Worm (Caenorhabditis elegans) whole organism, L3 larva: ENCODE measurements around the gene irld-27.

Source experiments
- R02D3.7 ChIP-seq: fragments of 150-350 bp; optimal IDR thresholded peaks from 2 replicates; lab custom pipeline; 2014; ENCODE audit warnings: missing biosample characterization, missing genetic modification characterization
- aly-2 ChIP-seq: fragments of 150-350 bp; optimal IDR thresholded peaks from 2 replicates; lab custom pipeline; 2014; ENCODE audit warnings: missing biosample characterization, missing genetic modification characterization
- ama-1 ChIP-seq: fragments of 150-350 bp; optimal IDR thresholded peaks from 2 replicates; lab custom pipeline; 2018
- ceh-16 ChIP-seq: sonication (generic microtip); optimal IDR thresholded peaks from 2 replicates; lab custom pipeline; 2017; ENCODE audit warnings: missing biosample characterization, missing genetic modification characterization
- ceh-28 ChIP-seq: fragments of 150-350 bp; optimal IDR thresholded peaks from 2 replicates; lab custom pipeline; 2014; ENCODE audit warnings: missing biosample characterization, missing genetic modification reagents, missing genetic modification characterization
- ceh-82 ChIP-seq: fragments of 150-350 bp; optimal IDR thresholded peaks from 2 replicates; lab custom pipeline; 2014; ENCODE audit warnings: missing biosample characterization, missing genetic modification characterization
- ceh-9 ChIP-seq: sonication (generic microtip); optimal IDR thresholded peaks from 2 replicates; lab custom pipeline; 2018; ENCODE audit warnings: missing biosample characterization, missing genetic modification characterization
- egl-5 ChIP-seq: fragments of 150-350 bp; optimal IDR thresholded peaks from 2 replicates; lab custom pipeline; 2017; ENCODE audit warnings: missing biosample characterization, missing genetic modification reagents, missing genetic modification characterization, inconsistent platforms
- elt-1 ChIP-seq: fragments of 150-350 bp; optimal IDR thresholded peaks from 2 replicates; lab custom pipeline; 2014; ENCODE audit warnings: missing biosample characterization, missing genetic modification characterization
- elt-2 ChIP-seq: sonication (generic microtip); optimal IDR thresholded peaks from 2 replicates; lab custom pipeline; 2016; ENCODE audit warnings: missing genetic modification reagents, mild to moderate bottlenecking, missing genetic modification characterization, missing compliant biosample characterization
- elt-3 ChIP-seq, 3 experiments: fragments of 150-350 bp in 1 of 3; sonication (generic microtip) in 2 of 3; optimal IDR thresholded peaks; 2 replicates in 2 of 3; 4 replicates in 1 of 3; lab custom pipeline; 2014 to 2017; ENCODE audit warnings: missing biosample characterization in 3 of 3, missing genetic modification characterization in 3 of 3
- fkh-10 ChIP-seq: sonication (generic microtip); optimal IDR thresholded peaks from 2 replicates; lab custom pipeline; 2017; ENCODE audit warnings: missing biosample characterization, missing genetic modification reagents, missing genetic modification characterization
- fkh-2 ChIP-seq: fragments of 150-350 bp; optimal IDR thresholded peaks from 2 replicates; lab custom pipeline; 2014; ENCODE audit warnings: missing biosample characterization, missing genetic modification reagents, missing genetic modification characterization
- fos-1 ChIP-seq: fragments of 150-350 bp; optimal IDR thresholded peaks from 2 replicates; lab custom pipeline; 2014; ENCODE audit warnings: missing biosample characterization, missing genetic modification characterization
- jun-1 ChIP-seq: fragments of 150-350 bp; optimal IDR thresholded peaks from 2 replicates; lab custom pipeline; 2014; ENCODE audit warnings: missing biosample characterization, missing genetic modification reagents, missing genetic modification characterization
- lin-15B ChIP-seq: fragments of 150-350 bp; optimal IDR thresholded peaks from 2 replicates; lab custom pipeline; 2014; ENCODE audit warnings: missing biosample characterization, missing genetic modification characterization
- lin-39 ChIP-seq: fragments of 150-350 bp; optimal IDR thresholded peaks from 2 replicates; lab custom pipeline; 2018; ENCODE audit warnings: missing biosample characterization, missing genetic modification reagents, missing genetic modification characterization
- lsy-12 ChIP-seq: sonication (generic microtip); optimal IDR thresholded peaks from 2 replicates; lab custom pipeline; 2016; ENCODE audit warnings: mild to moderate bottlenecking, missing genetic modification characterization, missing compliant biosample characterization
- mdl-1 ChIP-seq: fragments of 150-350 bp; optimal IDR thresholded peaks from 2 replicates; lab custom pipeline; 2014; ENCODE audit warnings: missing biosample characterization, missing genetic modification characterization
- nfya-1 ChIP-seq: sonication (generic microtip); optimal IDR thresholded peaks from 2 replicates; lab custom pipeline; 2017; ENCODE audit warnings: missing genetic modification characterization, mild to moderate bottlenecking, missing compliant biosample characterization, antibody characterized with exemption, moderate library complexity; ENCODE audit not compliant: insufficient read depth
- nhr-12 ChIP-seq: fragments of 150-350 bp; optimal IDR thresholded peaks from 2 replicates; lab custom pipeline; 2014; ENCODE audit warnings: missing biosample characterization, missing genetic modification characterization
- nhr-23 ChIP-seq: fragments of 150-350 bp; optimal IDR thresholded peaks from 2 replicates; lab custom pipeline; 2014; ENCODE audit warnings: missing biosample characterization, missing genetic modification reagents, missing genetic modification characterization
- nhr-237 ChIP-seq: fragments of 150-350 bp; optimal IDR thresholded peaks from 2 replicates; lab custom pipeline; 2014; ENCODE audit warnings: missing biosample characterization, missing genetic modification characterization
- nhr-25 ChIP-seq: sonication (generic microtip); optimal IDR thresholded peaks from 2 replicates; lab custom pipeline; 2017; ENCODE audit warnings: missing biosample characterization, missing genetic modification characterization
- nhr-28 ChIP-seq: fragments of 150-350 bp; optimal IDR thresholded peaks from 2 replicates; lab custom pipeline; 2014; ENCODE audit warnings: missing biosample characterization, missing genetic modification characterization
- nhr-76 ChIP-seq: fragments of 150-350 bp; sonication (generic microtip); optimal IDR thresholded peaks from 5 replicates; lab custom pipeline; 2014; ENCODE audit warnings: missing biosample characterization, missing genetic modification characterization
- nhr-77 ChIP-seq: fragments of 150-350 bp; optimal IDR thresholded peaks from 2 replicates; lab custom pipeline; 2014; ENCODE audit warnings: missing biosample characterization, missing genetic modification characterization
- pha-4 ChIP-seq: fragments of 150-350 bp; optimal IDR thresholded peaks from 2 replicates; lab custom pipeline; 2014; ENCODE audit warnings: missing biosample characterization, missing genetic modification reagents, missing genetic modification characterization
- pqm-1 ChIP-seq: fragments of 150-350 bp; optimal IDR thresholded peaks from 2 replicates; lab custom pipeline; 2017; ENCODE audit warnings: missing biosample characterization, missing genetic modification characterization, inconsistent platforms
- sea-2 ChIP-seq: fragments of 150-350 bp; sonication (generic microtip); optimal IDR thresholded peaks from 4 replicates; lab custom pipeline; 2014; ENCODE audit warnings: missing biosample characterization, missing genetic modification reagents, missing genetic modification characterization
- skn-1 ChIP-seq: fragments of 150-350 bp; optimal IDR thresholded peaks from 2 replicates; lab custom pipeline; 2014; ENCODE audit warnings: missing biosample characterization, missing genetic modification characterization
- snpc-4 ChIP-seq: fragments of 150-350 bp; optimal IDR thresholded peaks from 2 replicates; lab custom pipeline; 2014; ENCODE audit warnings: missing biosample characterization, missing genetic modification characterization
- tbx-2 ChIP-seq: sonication (generic microtip); optimal IDR thresholded peaks from 2 replicates; lab custom pipeline; 2016; ENCODE audit warnings: mild to moderate bottlenecking, missing genetic modification characterization, missing compliant biosample characterization
- unc-39 ChIP-seq: sonication (generic microtip); optimal IDR thresholded peaks from 4 replicates; lab custom pipeline; 2017; ENCODE audit warnings: missing biosample characterization, missing genetic modification characterization
- unc-62 ChIP-seq: fragments of 150-350 bp; sonication (generic microtip); optimal IDR thresholded peaks from 4 replicates; lab custom pipeline; 2014; ENCODE audit warnings: missing biosample characterization, missing genetic modification reagents, missing genetic modification characterization
- ztf-11 ChIP-seq: fragments of 150-350 bp; optimal IDR thresholded peaks from 2 replicates; lab custom pipeline; 2014; ENCODE audit warnings: missing biosample characterization, missing genetic modification characterization
- ztf-4 ChIP-seq: fragments of 150-350 bp; optimal IDR thresholded peaks from 2 replicates; lab custom pipeline; 2014; ENCODE audit warnings: missing biosample characterization, missing genetic modification characterization

irld-27 gene

DNA sequence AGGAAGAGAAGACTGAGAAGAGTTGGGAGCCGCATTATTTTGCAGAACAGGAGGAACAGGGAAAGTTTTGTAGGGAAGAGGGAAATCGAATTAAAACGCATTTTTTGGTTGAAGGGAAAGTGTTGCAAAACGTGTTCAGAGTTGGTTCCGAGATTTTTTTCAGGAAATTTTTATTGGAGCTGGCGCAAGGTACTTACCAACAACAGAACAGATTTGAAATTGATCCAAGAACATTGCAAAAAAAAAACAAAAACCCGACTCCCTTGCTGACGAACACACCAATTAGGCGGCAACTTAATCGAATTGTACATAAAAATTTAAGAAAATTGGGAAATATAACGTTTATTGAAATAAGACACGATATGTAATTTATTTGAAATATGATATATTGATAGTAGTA lies 6.4 kb downstream of the irld-27 start, which contains the start of gene F14D2.7:
F14D2.7 (minus strand) TSS at position 101 of the 400 bp plus-strand sequence.
- no peak for TF ChIP-seq skn-1 (tag; lab: Kevin White, UChicago)
- no peak for TF ChIP-seq ceh-82 (tag; lab: Kevin White, UChicago)
- TF ChIP-seq ceh-16 (tag; lab: Kevin White, UChicago): no peak
- TF ChIP-seq nhr-76 (tag; lab: Kevin White, UChicago): no peak
- no peak for TF ChIP-seq unc-39
- TF ChIP-seq ztf-11 (tag; lab: Kevin White, UChicago): no peak
- TF ChIP-seq elt-3 (tag; optimal IDR thresholded peaks at IDR 0.05; lab: Kevin White, UChicago): no peak
- TF ChIP-seq, all 47 proteins: peak for 0

DNA sequence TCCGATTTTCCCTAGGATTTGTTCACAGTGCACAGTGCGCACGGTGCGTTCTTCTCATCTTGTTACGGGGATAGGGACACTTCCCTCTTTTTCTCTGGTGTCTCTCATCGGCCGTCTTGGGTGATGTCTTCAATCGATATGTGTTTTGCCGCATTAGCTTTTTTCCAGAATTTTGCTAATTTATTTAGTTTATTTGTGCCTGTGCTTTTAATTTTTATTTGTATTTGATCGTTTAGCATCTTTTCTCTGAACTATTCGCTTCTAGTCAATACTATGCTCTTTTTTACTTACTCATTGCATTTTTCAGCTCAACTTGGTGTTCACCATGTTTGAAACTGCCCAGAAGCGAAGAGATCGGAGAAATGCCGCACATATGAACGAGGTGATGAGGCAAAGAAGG lies 8.1 kb downstream of the irld-27 start, which contains the start of gene F14D2.5:
F14D2.5 (plus strand) TSS at position 301 of the 400 bp plus-strand sequence.
- TF ChIP-seq mdl-1 (tag; lab: Kevin White, UChicago): no peak
- no peak for TF ChIP-seq aly-2 (tag; lab: Kevin White, UChicago)
- TF ChIP-seq ztf-4 (tag; lab: Kevin White, UChicago): no peak
- TF ChIP-seq nfya-1 (tag; lab: Kevin White, UChicago): no peak
- no peak for TF ChIP-seq fkh-2 (tag; lab: Kevin White, UChicago)
- no peak for TF ChIP-seq elt-3 (tag; optimal IDR thresholded peaks at IDR 0.05; lab: Kevin White, UChicago)
- TF ChIP-seq egl-5 (tag; lab: Kevin White, UChicago): no peak
- TF ChIP-seq pqm-1 (tag; lab: Kevin White, UChicago): no peak
- no peak for TF ChIP-seq jun-1 (tag; lab: Kevin White, UChicago)
- TF ChIP-seq unc-62 (GFP tag; lab: Kevin White, UChicago): no peak
- TF ChIP-seq, all 47 proteins: peak for 0

DNA sequence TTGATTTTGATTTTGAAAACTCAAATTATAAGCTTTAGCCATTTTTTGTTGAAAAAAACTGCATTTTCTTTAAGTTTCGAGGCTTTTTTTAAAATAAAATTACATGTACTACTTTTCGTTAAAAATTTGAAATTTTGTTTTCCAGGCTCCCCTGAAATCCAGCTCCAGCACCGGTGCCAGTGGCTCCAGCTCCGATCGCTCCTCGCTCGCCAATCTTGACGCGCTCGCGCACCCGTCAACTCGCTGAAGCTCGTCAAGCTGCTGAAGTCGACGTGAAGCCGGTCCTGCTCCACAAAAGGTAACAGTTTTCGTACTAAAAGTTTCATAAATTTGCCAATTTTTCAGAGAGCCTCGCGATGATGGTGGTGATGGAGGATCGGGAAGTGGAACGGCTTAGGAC lies 8.7 kb downstream of the irld-27 start:
- TF ChIP-seq pha-4 (tag; lab: Kevin White, UChicago) (no peak), nhr-28 (tag; lab: Kevin White, UChicago) (no peak), mdl-1 (tag; lab: Kevin White, UChicago) (no peak), fkh-10 (GFP tag; lab: Kevin White, UChicago) (no peak), fos-1 (tag; lab: Kevin White, UChicago) (no peak), elt-1 (tag; lab: Kevin White, UChicago) (no peak), elt-2 (tag; lab: Kevin White, UChicago) (no peak), nhr-76 (tag; lab: Kevin White, UChicago) (no peak)

DNA sequence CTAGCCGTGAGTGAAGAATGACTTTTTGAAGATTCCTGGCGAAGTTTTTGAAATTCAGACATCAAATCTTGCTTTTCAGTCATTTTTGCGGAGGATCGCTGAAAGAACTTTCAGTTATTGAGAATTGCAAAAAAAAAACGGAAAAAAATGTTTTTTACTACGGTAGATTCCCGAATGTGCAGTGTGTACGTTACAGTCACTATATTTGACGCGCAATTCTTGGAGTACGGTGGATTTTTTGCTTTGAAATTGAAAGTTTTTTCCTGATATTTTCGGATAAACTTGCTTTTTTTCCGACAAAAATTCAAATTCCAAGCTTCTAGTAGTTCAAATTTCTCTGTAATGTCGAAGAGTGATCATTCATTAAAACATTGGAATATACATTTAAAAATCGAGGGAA lies 9.8 kb downstream of the irld-27 start, which contains the start of gene F14D2.11:
F14D2.11 (minus strand) TSS at position 101 of the 400 bp plus-strand sequence.
- no peak for TF ChIP-seq unc-62 (GFP tag; lab: Kevin White, UChicago)
- TF ChIP-seq elt-3 (tag; optimal IDR thresholded peaks at IDR 0.05; lab: Kevin White, UChicago): no peak
- TF ChIP-seq nhr-77: no peak
- TF ChIP-seq snpc-4 (tag; lab: Kevin White, UChicago): no peak
- no peak for TF ChIP-seq ama-1 (lab: Kevin White, UChicago)
- no peak for TF ChIP-seq elt-2 (tag; lab: Kevin White, UChicago)
- no peak for TF ChIP-seq jun-1 (tag; lab: Kevin White, UChicago)
- no peak for TF ChIP-seq lin-39
- no peak for TF ChIP-seq nhr-12
- no peak for TF ChIP-seq elt-1 (tag; lab: Kevin White, UChicago)
- no peak for TF ChIP-seq ceh-82 (tag; lab: Kevin White, UChicago)
- no peak for TF ChIP-seq nhr-25
- TF ChIP-seq pqm-1 (tag; lab: Kevin White, UChicago): no peak
- no peak for TF ChIP-seq aly-2 (tag; lab: Kevin White, UChicago)
- TF ChIP-seq ceh-28: no peak
- TF ChIP-seq lsy-12 (tag; lab: Kevin White, UChicago): no peak
- TF ChIP-seq nhr-28 (tag; lab: Kevin White, UChicago): no peak
- no peak for TF ChIP-seq nhr-23 (tag; lab: Kevin White, UChicago)
- no peak for TF ChIP-seq skn-1 (tag; lab: Kevin White, UChicago)
- no peak for TF ChIP-seq tbx-2 (tag; lab: Kevin White, UChicago)
- TF ChIP-seq, all 47 proteins: peak for 0

DNA sequence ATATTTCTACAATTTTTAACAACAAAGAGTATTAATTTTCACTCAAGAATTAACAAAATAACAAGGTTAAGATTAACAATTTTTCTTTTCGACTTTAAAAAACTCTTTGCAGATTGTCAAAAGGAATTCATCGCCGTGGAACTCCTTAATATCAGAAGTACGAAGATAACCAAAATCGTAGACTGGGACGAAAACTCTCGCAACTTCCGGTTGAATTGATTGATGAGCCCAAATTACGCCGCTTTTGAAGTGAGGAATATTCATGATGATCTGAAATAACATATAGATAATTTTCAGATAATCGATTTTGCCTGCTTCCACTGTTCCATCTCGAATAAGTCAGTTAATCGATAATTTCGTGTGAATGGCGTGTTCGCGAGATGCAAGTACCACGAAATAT lies 11.6 kb downstream of the irld-27 start, which contains the start of gene F14D2.15:
F14D2.15 (minus strand) TSS at position 101 of the 400 bp plus-strand sequence.
- TF ChIP-seq skn-1 (tag; lab: Kevin White, UChicago) (no peak), jun-1 (tag; lab: Kevin White, UChicago) (no peak), nhr-76 (tag; lab: Kevin White, UChicago) (no peak), ama-1 (lab: Kevin White, UChicago) (no peak), ceh-82 (tag; lab: Kevin White, UChicago) (no peak), nhr-237 (no peak), lin-15B (no peak), sea-2 (no peak), ceh-9 (no peak), aly-2 (tag; lab: Kevin White, UChicago) (no peak), R02D3.7 (tag; lab: Kevin White, UChicago) (no peak)
- TF ChIP-seq, all 47 proteins: peak for 0
